Worm (Caenorhabditis elegans) whole organism, mixed stage, embryonic: ENCODE data around the gene acd-3.

Experiments used
- M03D4.4 ChIP-seq: sonication (generic microtip); optimal IDR thresholded peaks from 2 replicates; lab custom pipeline; 2017; ENCODE audit warnings: mild to moderate bottlenecking, missing genetic modification characterization, missing compliant biosample characterization
- bed-3 ChIP-seq: fragments of 200-800 bp; sonication (Bioruptor generic); optimal IDR thresholded peaks from 3 replicates; lab custom pipeline; 2018; ENCODE audit warnings: mild to moderate bottlenecking, missing genetic modification characterization, moderate library complexity, missing compliant biosample characterization
- blmp-1 ChIP-seq: fragments of 150-350 bp; optimal IDR thresholded peaks from 2 replicates; lab custom pipeline; 2014; ENCODE audit warnings: missing biosample characterization, missing genetic modification characterization
- ceh-39 ChIP-seq: fragments of 150-350 bp; optimal IDR thresholded peaks from 2 replicates; lab custom pipeline; 2014; ENCODE audit warnings: missing biosample characterization, missing genetic modification characterization
- ceh-43 ChIP-seq: fragments of 200-800 bp; sonication (Bioruptor generic); optimal IDR thresholded peaks from 2 replicates; lab custom pipeline; 2018; ENCODE audit warnings: mild to moderate bottlenecking, missing genetic modification characterization, moderate library complexity, missing compliant biosample characterization
- ceh-83 ChIP-seq: fragments of 200-800 bp; sonication (Bioruptor generic); optimal IDR thresholded peaks from 2 replicates; lab custom pipeline; 2018; ENCODE audit warnings: mild to moderate bottlenecking, missing genetic modification characterization, missing compliant biosample characterization
- ces-1 ChIP-seq: fragments of 150-350 bp; optimal IDR thresholded peaks from 2 replicates; lab custom pipeline; 2014; ENCODE audit warnings: missing biosample characterization, missing genetic modification reagents, missing genetic modification characterization
- drap-1 ChIP-seq: fragments of 200-800 bp; sonication (Bioruptor generic); optimal IDR thresholded peaks from 3 replicates; lab custom pipeline; 2018; ENCODE audit warnings: mild to moderate bottlenecking, missing genetic modification characterization, missing compliant biosample characterization
- elt-1 ChIP-seq: sonication (generic microtip); optimal IDR thresholded peaks from 2 replicates; lab custom pipeline; 2017; ENCODE audit warnings: missing genetic modification characterization, mild to moderate bottlenecking, missing compliant biosample characterization, antibody characterized with exemption, moderate library complexity, borderline replicate concordance; ENCODE audit not compliant: insufficient read depth
- flh-1 ChIP-seq: fragments of 200-800 bp; sonication (Bioruptor generic); optimal IDR thresholded peaks from 2 replicates; lab custom pipeline; 2018; ENCODE audit warnings: mild to moderate bottlenecking, missing genetic modification characterization, moderate library complexity, missing compliant biosample characterization
- hlh-1 ChIP-seq: fragments of 150-350 bp; optimal IDR thresholded peaks from 2 replicates; lab custom pipeline; 2014; ENCODE audit warnings: missing biosample characterization, missing genetic modification reagents, missing genetic modification characterization
- lin-13 ChIP-seq: fragments of 150-350 bp; optimal IDR thresholded peaks from 2 replicates; lab custom pipeline; 2014; ENCODE audit warnings: missing biosample characterization, missing genetic modification characterization
- lin-32 ChIP-seq: fragments of 200-800 bp; sonication (Bioruptor generic); optimal IDR thresholded peaks from 2 replicates; lab custom pipeline; 2018; ENCODE audit warnings: mild to moderate bottlenecking, missing genetic modification characterization, missing compliant biosample characterization
- lsy-2 ChIP-seq: fragments of 150-350 bp; optimal IDR thresholded peaks from 2 replicates; lab custom pipeline; 2014; ENCODE audit warnings: missing biosample characterization, missing genetic modification characterization
- mab-5 ChIP-seq: fragments of 150-350 bp; optimal IDR thresholded peaks from 2 replicates; lab custom pipeline; 2014; ENCODE audit warnings: missing biosample characterization, missing genetic modification characterization
- mep-1 ChIP-seq: fragments of 150-350 bp; optimal IDR thresholded peaks from 2 replicates; lab custom pipeline; 2017; ENCODE audit warnings: missing biosample characterization, missing genetic modification reagents, missing genetic modification characterization, inconsistent platforms
- mls-2 ChIP-seq: sonication (generic microtip); optimal IDR thresholded peaks from 2 replicates; lab custom pipeline; 2016; ENCODE audit warnings: mild to moderate bottlenecking, missing genetic modification characterization, moderate library complexity, missing compliant biosample characterization
- nhr-12 ChIP-seq: fragments of 150-350 bp; optimal IDR thresholded peaks from 2 replicates; lab custom pipeline; 2014; ENCODE audit warnings: missing biosample characterization, missing genetic modification characterization
- nhr-2 ChIP-seq: fragments of 150-350 bp; optimal IDR thresholded peaks from 2 replicates; lab custom pipeline; 2014; ENCODE audit warnings: missing biosample characterization, missing genetic modification characterization
- nhr-28 ChIP-seq: fragments of 150-350 bp; optimal IDR thresholded peaks from 2 replicates; lab custom pipeline; 2014; ENCODE audit warnings: missing biosample characterization, missing genetic modification characterization
- nhr-76 ChIP-seq: sonication (generic microtip); optimal IDR thresholded peaks from 2 replicates; lab custom pipeline; 2017; ENCODE audit warnings: missing biosample characterization, missing genetic modification characterization
- sem-2 ChIP-seq: fragments of 200-800 bp; sonication (Bioruptor generic); optimal IDR thresholded peaks from 2 replicates; lab custom pipeline; 2018; ENCODE audit warnings: mild to moderate bottlenecking, missing genetic modification characterization, missing compliant biosample characterization
- snpc-4 ChIP-seq: fragments of 150-350 bp; optimal IDR thresholded peaks from 2 replicates; lab custom pipeline; 2014; ENCODE audit warnings: missing biosample characterization, missing genetic modification characterization
- sptf-1 ChIP-seq: sonication (generic microtip); optimal IDR thresholded peaks from 2 replicates; lab custom pipeline; 2017; ENCODE audit warnings: mild to moderate bottlenecking, missing genetic modification characterization, moderate library complexity, missing compliant biosample characterization
- tbx-8 ChIP-seq: fragments of 200-800 bp; sonication (Bioruptor generic); optimal IDR thresholded peaks from 2 replicates; lab custom pipeline; 2018; ENCODE audit warnings: mild to moderate bottlenecking, missing genetic modification characterization, moderate library complexity, missing compliant biosample characterization
- unc-39 ChIP-seq: fragments of 150-350 bp; optimal IDR thresholded peaks from 2 replicates; lab custom pipeline; 2014; ENCODE audit warnings: missing biosample characterization, missing genetic modification characterization
- unc-62 ChIP-seq: fragments of 150-350 bp; optimal IDR thresholded peaks from 2 replicates; lab custom pipeline; 2014; ENCODE audit warnings: missing biosample characterization, missing genetic modification reagents, missing genetic modification characterization
- zip-8 ChIP-seq: fragments of 150-350 bp; optimal IDR thresholded peaks from 2 replicates; lab custom pipeline; 2014; ENCODE audit warnings: missing biosample characterization, missing genetic modification characterization
- ztf-11 ChIP-seq: fragments of 150-350 bp; optimal IDR thresholded peaks from 2 replicates; lab custom pipeline; 2014; ENCODE audit warnings: missing biosample characterization, missing genetic modification characterization

acd-3 gene

ce11 chrX:14872817-14873469 is 23.9 kb downstream of the acd-3 start, which contains the start of gene F31F6.3:
TSS of gene F31F6.3 (minus strand) at chrX:14872867.
- TF ChIP-seq bed-3 (GFP tag; lab: Kevin White, UChicago) (no peak), drap-1 (GFP tag; lab: Kevin White, UChicago) (no peak), nhr-2 (tag; lab: Kevin White, UChicago) (no peak), zip-8 (tag; lab: Kevin White, UChicago) (no peak), ces-1 (GFP tag; lab: Kevin White, UChicago) (no peak), ceh-39 (no peak), mep-1 (no peak), sptf-1 (no peak), unc-62 (no peak), flh-1 (GFP tag; lab: Kevin White, UChicago) (no peak), elt-1 (tag; lab: Kevin White, UChicago) (no peak), ceh-43 (no peak), snpc-4 (tag; lab: Kevin White, UChicago) (no peak), M03D4.4 (no peak), lin-32 (GFP tag; lab: Kevin White, UChicago) (no peak)

ce11 chrX:14875668-14876067 is 26.6 kb downstream of the acd-3 start, which contains the start of gene sssh-1:
TSS of gene sssh-1 (plus strand) at chrX:14875968.
- TF ChIP-seq lin-13 (tag; lab: Kevin White, UChicago) (no peak), drap-1 (GFP tag; lab: Kevin White, UChicago) (no peak), sptf-1 (no peak), unc-39 (no peak), tbx-8 (no peak), lin-32 (GFP tag; lab: Kevin White, UChicago) (no peak), nhr-12 (tag; lab: Kevin White, UChicago) (no peak), unc-62 (no peak)

- no peak for TF ChIP-seq unc-39
- TF ChIP-seq ceh-83 (GFP tag; lab: Kevin White, UChicago) = peak; percentile 41
- TF ChIP-seq lsy-2 (tag; lab: Kevin White, UChicago) = no peak
- no peak for TF ChIP-seq mls-2 (tag; lab: Kevin White, UChicago)
Measured at ce11 chrX:14877691-14878090, 28.6 kb downstream of the acd-3 start.

- no peak for TF ChIP-seq unc-39
- no peak for TF ChIP-seq tbx-8
- TF ChIP-seq ztf-11 (tag; lab: Kevin White, UChicago) = no peak
- TF ChIP-seq M03D4.4 = no peak
- TF ChIP-seq nhr-12 (tag; lab: Kevin White, UChicago) = no peak
- no peak for TF ChIP-seq nhr-76 (tag; lab: Kevin White, UChicago)
- TF ChIP-seq nhr-28 (tag; lab: Kevin White, UChicago) = no peak
- TF ChIP-seq sptf-1 = no peak
- no peak for TF ChIP-seq sem-2 (GFP tag; lab: Kevin White, UChicago)
- no peak for TF ChIP-seq lsy-2 (tag; lab: Kevin White, UChicago)
- TF ChIP-seq hlh-1 (tag; lab: Kevin White, UChicago) = no peak
- TF ChIP-seq snpc-4 (tag; lab: Kevin White, UChicago) = no peak
Measured at ce11 chrX:14881119-14881518, 32.0 kb downstream of the acd-3 start, which contains the start of gene flp-8. TSS of gene flp-8 (plus strand) at chrX:14881419.

ce11 chrX:14885855-14886254 is 36.8 kb downstream of the acd-3 start:
- TF ChIP-seq hlh-1 (tag; lab: Kevin White, UChicago) = no peak
- TF ChIP-seq sptf-1 = peak; percentile 32

- TF ChIP-seq nhr-2 (tag; lab: Kevin White, UChicago) (no peak), nhr-12 (tag; lab: Kevin White, UChicago) (no peak), unc-39 (no peak), ceh-83 (GFP tag; lab: Kevin White, UChicago) (no peak), elt-1 (tag; lab: Kevin White, UChicago) (no peak), blmp-1 (tag; lab: Kevin White, UChicago) (no peak), mab-5 (no peak), nhr-76 (tag; lab: Kevin White, UChicago) (no peak), bed-3 (GFP tag; lab: Kevin White, UChicago) (no peak), lin-13 (tag; lab: Kevin White, UChicago) (no peak)
Measured at ce11 chrX:14888188-14888587, 39.1 kb downstream of the acd-3 start, which contains the start of gene daf-6. TSS of gene daf-6 (plus strand) at chrX:14888488.
